Worm (Caenorhabditis elegans) whole organism, late embryonic: ENCODE results near the gene inpp-4B.

Experiments used
- ama-1 ChIP-seq: fragments of 150-350 bp; optimal IDR thresholded peaks from 2 replicates; lab custom pipeline; 2014
- hlh-30 ChIP-seq: sonication (generic microtip); optimal IDR thresholded peaks from 2 replicates; lab custom pipeline; 2017; ENCODE audit warnings: antibody characterized with exemption, missing genetic modification characterization, missing compliant biosample characterization; ENCODE audit not compliant: insufficient read depth
- nhr-11 ChIP-seq: fragments of 150-350 bp; optimal IDR thresholded peaks from 2 replicates; lab custom pipeline; 2014; ENCODE audit warnings: missing biosample characterization, missing genetic modification characterization
- pha-2 ChIP-seq: sonication (generic microtip); optimal IDR thresholded peaks from 2 replicates; lab custom pipeline; 2017; ENCODE audit warnings: mild to moderate bottlenecking, missing genetic modification characterization, missing compliant biosample characterization

DNA sequence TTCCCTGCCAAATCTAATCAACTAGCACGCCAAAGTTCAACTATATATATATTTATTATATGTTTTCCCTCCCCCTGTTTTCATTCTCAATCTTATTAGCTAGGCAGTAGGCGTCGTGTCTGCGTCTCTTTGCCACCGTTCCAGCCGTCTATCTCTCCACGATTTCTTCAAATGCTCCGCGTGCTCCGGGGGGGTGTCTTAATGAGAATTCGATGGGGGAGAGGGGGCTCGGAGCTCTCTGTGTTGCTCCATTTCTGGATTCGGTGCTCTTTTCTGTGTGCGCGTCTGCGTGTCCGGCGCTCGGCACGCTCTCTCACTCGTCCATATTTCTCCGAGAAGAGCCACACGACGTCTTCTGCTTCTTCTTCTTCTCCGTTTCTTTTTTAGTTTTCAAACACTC is 17.5 kb upstream of the inpp-4B start:
- no peak for TF ChIP-seq pha-2 (tag; lab: Kevin White, UChicago)
- TF ChIP-seq nhr-11, result no peak
- peak; percentile 27 for TF ChIP-seq hlh-30
- TF ChIP-seq ama-1 (lab: Kevin White, UChicago), result no peak
